Worm (Caenorhabditis elegans) whole organism, mixed stage, embryonic: ENCODE data around the gene egg-1.

Experiments
- blmp-1 ChIP-seq: fragments of 150-350 bp; optimal IDR thresholded peaks from 2 replicates; lab custom pipeline; 2014; ENCODE audit warnings: missing biosample characterization, missing genetic modification characterization
- ces-1 ChIP-seq: fragments of 150-350 bp; optimal IDR thresholded peaks from 2 replicates; lab custom pipeline; 2014; ENCODE audit warnings: missing biosample characterization, missing genetic modification reagents, missing genetic modification characterization
- lin-13 ChIP-seq: fragments of 150-350 bp; optimal IDR thresholded peaks from 2 replicates; lab custom pipeline; 2014; ENCODE audit warnings: missing biosample characterization, missing genetic modification characterization
- lsy-2 ChIP-seq: fragments of 150-350 bp; optimal IDR thresholded peaks from 2 replicates; lab custom pipeline; 2014; ENCODE audit warnings: missing biosample characterization, missing genetic modification characterization
- mab-5 ChIP-seq: fragments of 150-350 bp; optimal IDR thresholded peaks from 2 replicates; lab custom pipeline; 2014; ENCODE audit warnings: missing biosample characterization, missing genetic modification characterization
- nhr-12 ChIP-seq: fragments of 150-350 bp; optimal IDR thresholded peaks from 2 replicates; lab custom pipeline; 2014; ENCODE audit warnings: missing biosample characterization, missing genetic modification characterization
- nhr-237 ChIP-seq: fragments of 150-350 bp; optimal IDR thresholded peaks from 2 replicates; lab custom pipeline; 2014; ENCODE audit warnings: missing biosample characterization, missing genetic modification characterization
- nhr-28 ChIP-seq: fragments of 150-350 bp; optimal IDR thresholded peaks from 2 replicates; lab custom pipeline; 2014; ENCODE audit warnings: missing biosample characterization, missing genetic modification characterization
- pha-4 ChIP-seq: fragments of 150-350 bp; optimal IDR thresholded peaks from 2 replicates; lab custom pipeline; 2018; ENCODE audit warnings: missing biosample characterization, missing genetic modification reagents, missing genetic modification characterization
- sptf-1 ChIP-seq: sonication (generic microtip); optimal IDR thresholded peaks from 2 replicates; lab custom pipeline; 2017; ENCODE audit warnings: mild to moderate bottlenecking, missing genetic modification characterization, moderate library complexity, missing compliant biosample characterization

DNA sequence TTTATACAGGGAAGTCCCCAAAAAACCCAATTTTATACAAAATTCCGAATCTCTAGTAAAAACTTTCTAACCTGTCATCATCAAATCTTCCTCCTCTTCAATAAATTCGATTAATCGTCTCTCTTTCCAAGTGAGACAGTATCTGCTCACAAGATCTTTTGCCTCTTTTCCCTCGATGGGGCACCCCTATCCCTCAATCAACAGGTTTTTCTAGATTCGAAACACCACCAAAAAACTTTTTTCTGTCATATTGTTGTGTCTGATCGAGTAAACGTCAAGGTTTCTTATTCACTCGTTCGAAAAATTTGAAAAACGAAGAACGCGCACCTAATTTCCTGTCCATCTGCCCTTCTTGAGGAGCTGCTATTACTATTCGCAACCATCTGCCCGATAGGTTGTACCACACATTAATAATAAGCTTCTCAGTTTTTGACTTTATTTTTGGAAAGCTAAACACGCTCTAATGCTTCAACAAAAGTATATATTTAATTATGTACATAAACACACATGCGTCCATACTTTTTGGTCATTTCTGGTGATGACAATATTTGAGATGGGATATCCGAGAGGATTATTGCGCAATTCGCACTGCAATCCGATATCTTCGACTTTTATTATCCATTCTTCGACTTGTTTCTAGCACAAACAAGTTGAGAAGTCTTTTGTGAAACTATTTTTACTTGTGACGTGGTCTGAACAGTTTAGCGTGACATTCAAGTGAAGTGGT lies 8.7 kb upstream of the egg-1 start:
- TF ChIP-seq nhr-237 (tag; lab: Kevin White, UChicago) (no peak), blmp-1 (no peak), pha-4 (tag; lab: Kevin White, UChicago) (no peak), mab-5 (tag; lab: Kevin White, UChicago) (no peak), sptf-1 (tag; lab: Kevin White, UChicago) (no peak), lin-13 (tag; lab: Kevin White, UChicago) (no peak), nhr-28 (tag; lab: Kevin White, UChicago) (no peak), nhr-12 (no peak), lsy-2 (no peak), ces-1 (GFP tag; lab: Kevin White, UChicago) (peak; percentile 42)
